Worm (Caenorhabditis elegans): ENCODE data around the gene clec-66.

ce11 chrII:12879758-12880157, 24.4 kb upstream of the clec-66 start:
- TF ChIP-seq T23F11.4 (GFP tag; optimal IDR thresholded peaks at IDR 0.05) (no peak), elt-4 (tag; optimal IDR thresholded peaks at IDR 0.05) (no peak)
